Worm (Caenorhabditis elegans): Measurements from ENCODE around the gene F47B8.5.

Gene F47B8.5

DNA sequence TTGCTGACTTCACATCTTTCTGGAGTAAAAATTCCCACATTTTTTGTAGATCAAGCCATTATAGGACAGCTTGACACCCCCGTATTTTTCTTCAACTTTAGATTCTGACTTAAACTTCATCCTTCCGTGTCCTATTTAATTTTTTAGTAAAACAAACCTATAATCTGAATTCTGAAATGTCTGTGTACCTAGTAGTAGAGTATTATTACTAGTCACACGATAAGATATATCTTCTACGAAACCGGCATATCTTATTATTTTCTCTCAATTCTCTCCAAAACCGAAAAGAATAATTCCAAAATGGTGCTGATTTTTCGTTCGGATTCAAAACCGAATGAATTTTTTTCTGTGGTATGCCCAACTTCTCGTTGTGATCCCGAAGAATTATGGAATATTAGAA lies 33.3 kb downstream of the F47B8.5 start, which contains the start of gene F14D7.9:
Gene F14D7.9 (plus strand): TSS at position 301 of the 400 bp plus-strand sequence.
- TF ChIP-seq fkh-10 (GFP tag; optimal IDR thresholded peaks at IDR 0.05), result no peak

DNA sequence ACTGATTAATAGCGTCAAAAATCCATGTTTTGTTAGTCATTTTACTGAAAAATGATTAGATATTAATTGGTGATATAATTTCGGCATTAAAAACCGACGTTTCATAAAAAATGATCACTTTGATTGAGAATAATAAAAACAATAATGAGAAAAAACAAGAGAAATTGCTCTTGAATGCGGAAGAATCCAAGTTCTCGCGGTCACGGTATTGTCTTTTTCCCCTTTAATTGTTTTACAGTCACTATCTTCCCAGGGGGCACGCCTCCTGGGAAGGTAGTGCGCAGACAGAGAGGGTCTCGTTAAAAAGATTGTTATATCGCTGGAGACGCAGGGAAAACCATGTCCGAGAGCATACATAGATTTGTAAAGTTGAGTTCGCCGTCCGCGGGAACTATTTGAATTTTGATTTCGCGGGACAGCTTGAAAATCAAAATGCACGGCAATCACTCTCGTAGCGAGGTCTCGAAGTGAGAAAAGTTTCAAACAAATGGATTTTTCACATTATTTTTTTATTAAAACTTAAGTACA lies 33.9 kb downstream of the F47B8.5 start, which contains the start of gene F14D7.2:
Gene F14D7.2 (minus strand): TSS at position 51 of the 528 bp plus-strand sequence.
- TF ChIP-seq lin-15B (tag; optimal IDR thresholded peaks at IDR 0.05), result no peak
- TF ChIP-seq dmd-9 (GFP tag; IDR thresholded peaks at IDR 0.05), result no peak
- no peak for TF ChIP-seq fos-1 (tag; optimal IDR thresholded peaks at IDR 0.05)
- peak; percentile 4 for TF ChIP-seq aha-1 (tag)

DNA sequence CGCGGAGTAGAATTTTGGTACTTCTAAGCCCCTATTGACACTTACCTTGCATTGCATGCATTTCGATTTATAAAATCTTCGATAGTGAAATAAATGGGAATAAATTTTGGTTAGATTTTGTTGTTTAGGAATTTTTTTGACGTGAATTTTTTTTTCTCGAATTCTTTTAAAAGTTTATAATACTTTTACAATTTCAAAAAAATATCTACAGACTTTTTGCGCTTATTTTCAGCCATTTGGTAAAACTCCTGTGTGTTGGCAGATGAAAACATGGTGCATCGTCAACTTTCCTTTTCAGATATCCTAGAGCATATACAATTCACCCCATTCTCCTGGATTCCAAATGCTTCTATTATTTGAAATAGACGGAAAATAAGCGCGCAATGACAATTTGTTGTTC lies 37.0 kb downstream of the F47B8.5 start, which contains the start of gene F14D7.18:
Gene F14D7.18 (minus strand): TSS at position 101 of the 400 bp plus-strand sequence.
- no peak for TF ChIP-seq mxl-3 (GFP tag; optimal IDR thresholded peaks at IDR 0.05)
- TF ChIP-seq mep-1 (tag; optimal IDR thresholded peaks at IDR 0.05), result no peak
- TF ChIP-seq spr-1 (tag; optimal IDR thresholded peaks at IDR 0.05), result no peak
- no peak for TF ChIP-seq zip-2 (tag; optimal IDR thresholded peaks at IDR 0.05)
- no peak for TF ChIP-seq tra-1 (GFP tag; IDR thresholded peaks at IDR 0.05)
- TF ChIP-seq ceh-32 (tag; optimal IDR thresholded peaks at IDR 0.05; ENCODE audit: poor library complexity), result no peak
- TF ChIP-seq unc-62 (GFP tag; optimal IDR thresholded peaks at IDR 0.05 in 1 of 2), result no peak
- TF ChIP-seq unc-62 (tag; optimal IDR thresholded peaks at IDR 0.05), result no peak
- no peak for TF ChIP-seq ceh-20 (GFP tag; IDR thresholded peaks at IDR 0.05)
- TF ChIP-seq lin-29 (GFP tag; IDR thresholded peaks at IDR 0.05), result no peak
- TF ChIP-seq tag-97 (GFP tag; IDR thresholded peaks at IDR 0.05), result no peak
- no peak for TF ChIP-seq vab-7 (GFP tag; IDR thresholded peaks at IDR 0.05)
- TF ChIP-seq unc-130 (GFP tag; optimal IDR thresholded peaks at IDR 0.05), result no peak
- TF ChIP-seq dmd-9 (GFP tag; IDR thresholded peaks at IDR 0.05), result no peak
- TF ChIP-seq lin-15B (tag; optimal IDR thresholded peaks at IDR 0.05), result no peak
- no peak for TF ChIP-seq Y48G9A.11 (GFP tag; IDR thresholded peaks at IDR 0.05)
- no peak for TF ChIP-seq zfp-2 (tag; optimal IDR thresholded peaks at IDR 0.05)
- TF ChIP-seq dve-1 (tag; optimal IDR thresholded peaks at IDR 0.05; ENCODE audit: insufficient read depth), result no peak
- TF ChIP-seq T20F7.1 (GFP tag; optimal IDR thresholded peaks at IDR 0.05), result no peak

DNA sequence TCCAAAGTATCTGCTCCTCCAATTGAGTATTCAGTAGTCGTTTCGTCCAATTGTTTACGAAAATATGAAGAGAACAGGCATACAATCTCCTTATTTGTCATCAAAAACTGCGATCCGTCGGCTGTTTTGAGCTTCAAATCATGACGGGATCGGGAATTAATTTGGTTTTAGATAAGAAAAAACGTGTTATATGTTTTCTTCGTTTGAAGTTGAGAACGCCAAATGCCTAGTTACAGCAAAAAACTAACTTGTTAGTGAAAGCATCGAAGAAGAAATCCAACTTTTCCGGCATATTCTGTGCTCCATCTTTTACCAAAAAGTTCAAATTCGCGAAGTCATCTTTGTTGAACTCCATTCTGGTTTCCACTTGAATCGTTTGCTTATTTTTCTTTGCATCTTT lies 38.3 kb downstream of the F47B8.5 start, which contains the start of gene F14D7.1:
Gene F14D7.1 (minus strand): TSS at position 101 of the 400 bp plus-strand sequence.
- TF ChIP-seq nhr-10 (tag; optimal IDR thresholded peaks at IDR 0.05), result no peak
- TF ChIP-seq dmd-9 (GFP tag; IDR thresholded peaks at IDR 0.05), result no peak
- no peak for TF ChIP-seq ceh-62 (tag; optimal IDR thresholded peaks at IDR 0.05)
- TF ChIP-seq unc-130 (GFP tag; optimal IDR thresholded peaks at IDR 0.05), result no peak
- no peak for TF ChIP-seq zfp-2 (tag; optimal IDR thresholded peaks at IDR 0.05)
- TF ChIP-seq zfp-3 (GFP tag; conservative IDR thresholded peaks at IDR 0.05), result no peak
- TF ChIP-seq fos-1 (tag; optimal IDR thresholded peaks at IDR 0.05), result no peak
- no peak for TF ChIP-seq hlh-11 (tag; optimal IDR thresholded peaks at IDR 0.05)
- TF ChIP-seq ctbp-1 (GFP tag; IDR thresholded peaks at IDR 0.05), result no peak
- no peak for TF ChIP-seq set-16 (GFP tag; IDR thresholded peaks at IDR 0.05)
- TF ChIP-seq arid-1 (GFP tag; conservative IDR thresholded peaks at IDR 0.05), result no peak
- TF ChIP-seq lsy-2 (tag; optimal IDR thresholded peaks at IDR 0.05), result no peak
- no peak for TF ChIP-seq Y48G9A.11 (GFP tag; IDR thresholded peaks at IDR 0.05)
- no peak for TF ChIP-seq D1046.2 (GFP tag; IDR thresholded peaks at IDR 0.05)
- no peak for TF ChIP-seq mdt-29 (GFP tag; IDR thresholded peaks at IDR 0.05)
- no peak for TF ChIP-seq lim-7 (GFP tag; IDR thresholded peaks at IDR 0.05)
- no peak for TF ChIP-seq lin-38 (GFP tag; IDR thresholded peaks at IDR 0.05)
- TF ChIP-seq lin-29 (GFP tag; IDR thresholded peaks at IDR 0.05), result no peak

DNA sequence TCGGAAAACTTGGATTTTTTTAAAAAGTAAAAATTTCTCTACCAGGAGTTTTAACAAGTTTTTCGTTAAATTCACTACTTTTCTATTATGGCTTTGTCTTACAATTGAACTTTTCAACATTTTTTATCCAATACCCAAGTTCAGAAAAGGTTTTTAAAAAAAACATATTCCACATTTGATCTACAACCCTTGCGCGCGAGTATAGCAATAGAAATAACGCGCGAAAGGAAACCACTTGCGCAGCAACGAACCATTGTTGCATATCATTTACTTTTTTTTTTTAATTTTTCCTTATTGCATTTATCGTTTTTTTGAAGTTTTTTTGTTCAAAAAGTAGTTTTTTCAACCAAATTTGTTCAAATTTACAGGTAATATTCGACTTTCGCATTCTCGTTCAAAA lies 41.9 kb downstream of the F47B8.5 start, which contains the start of gene F40G12.11:
Gene F40G12.11 (plus strand): TSS at position 369 of the 400 bp plus-strand sequence.
- TF ChIP-seq unc-39 (tag; optimal IDR thresholded peaks at IDR 0.05), result no peak
- no peak for TF ChIP-seq madf-9 (GFP tag; conservative IDR thresholded peaks at IDR 0.05)
- no peak for TF ChIP-seq pha-4 (GFP tag; IDR thresholded peaks at IDR 0.05)
- no peak for TF ChIP-seq pha-4 (tag; optimal IDR thresholded peaks at IDR 0.05)
- TF ChIP-seq ceh-82 (tag; optimal IDR thresholded peaks at IDR 0.05), result no peak
- TF ChIP-seq ctbp-1 (GFP tag; IDR thresholded peaks at IDR 0.05), result no peak
- no peak for TF ChIP-seq madf-5 (GFP tag; IDR thresholded peaks at IDR 0.05)
- no peak for TF ChIP-seq gei-8 (GFP tag; optimal IDR thresholded peaks at IDR 0.05)
- no peak for TF ChIP-seq daf-16 (GFP tag; optimal IDR thresholded peaks at IDR 0.05)
- no peak for TF ChIP-seq daf-16 (tag; optimal IDR thresholded peaks at IDR 0.05)
- no peak for TF ChIP-seq dmd-9 (GFP tag; IDR thresholded peaks at IDR 0.05)
- TF ChIP-seq nhr-102 (tag; optimal IDR thresholded peaks at IDR 0.05), result no peak
- no peak for TF ChIP-seq spr-3 (GFP tag; optimal IDR thresholded peaks at IDR 0.05)
- TF ChIP-seq daf-8 (GFP tag; IDR thresholded peaks at IDR 0.05), result no peak

Measured in whole organism, L4 larva.